Worm (Caenorhabditis elegans) whole organism, mixed stage, embryonic: ENCODE results near the gene hot-2.

Experiments
- ceh-39 ChIP-seq: fragments of 150-350 bp; optimal IDR thresholded peaks from 2 replicates; lab custom pipeline; 2014; ENCODE audit warnings: missing biosample characterization, missing genetic modification characterization
- ceh-43 ChIP-seq: fragments of 200-800 bp; sonication (Bioruptor generic); optimal IDR thresholded peaks from 2 replicates; lab custom pipeline; 2018; ENCODE audit warnings: mild to moderate bottlenecking, missing genetic modification characterization, moderate library complexity, missing compliant biosample characterization
- ces-1 ChIP-seq: fragments of 150-350 bp; optimal IDR thresholded peaks from 2 replicates; lab custom pipeline; 2014; ENCODE audit warnings: missing biosample characterization, missing genetic modification reagents, missing genetic modification characterization
- mep-1 ChIP-seq: fragments of 150-350 bp; optimal IDR thresholded peaks from 2 replicates; lab custom pipeline; 2017; ENCODE audit warnings: missing biosample characterization, missing genetic modification reagents, missing genetic modification characterization, inconsistent platforms
- mls-2 ChIP-seq: sonication (generic microtip); optimal IDR thresholded peaks from 2 replicates; lab custom pipeline; 2016; ENCODE audit warnings: mild to moderate bottlenecking, missing genetic modification characterization, moderate library complexity, missing compliant biosample characterization
- nhr-237 ChIP-seq: fragments of 150-350 bp; optimal IDR thresholded peaks from 2 replicates; lab custom pipeline; 2014; ENCODE audit warnings: missing biosample characterization, missing genetic modification characterization
- nhr-28 ChIP-seq: fragments of 150-350 bp; optimal IDR thresholded peaks from 2 replicates; lab custom pipeline; 2014; ENCODE audit warnings: missing biosample characterization, missing genetic modification characterization
- pha-4 ChIP-seq: fragments of 150-350 bp; optimal IDR thresholded peaks from 2 replicates; lab custom pipeline; 2018; ENCODE audit warnings: missing biosample characterization, missing genetic modification reagents, missing genetic modification characterization
- sem-2 ChIP-seq: fragments of 200-800 bp; sonication (Bioruptor generic); optimal IDR thresholded peaks from 2 replicates; lab custom pipeline; 2018; ENCODE audit warnings: mild to moderate bottlenecking, missing genetic modification characterization, missing compliant biosample characterization
- snpc-4 ChIP-seq: fragments of 150-350 bp; optimal IDR thresholded peaks from 2 replicates; lab custom pipeline; 2014; ENCODE audit warnings: missing biosample characterization, missing genetic modification characterization
- sptf-1 ChIP-seq: sonication (generic microtip); optimal IDR thresholded peaks from 2 replicates; lab custom pipeline; 2017; ENCODE audit warnings: mild to moderate bottlenecking, missing genetic modification characterization, moderate library complexity, missing compliant biosample characterization
- tbx-8 ChIP-seq: fragments of 200-800 bp; sonication (Bioruptor generic); optimal IDR thresholded peaks from 2 replicates; lab custom pipeline; 2018; ENCODE audit warnings: mild to moderate bottlenecking, missing genetic modification characterization, moderate library complexity, missing compliant biosample characterization
- unc-62 ChIP-seq: fragments of 150-350 bp; optimal IDR thresholded peaks from 2 replicates; lab custom pipeline; 2014; ENCODE audit warnings: missing biosample characterization, missing genetic modification reagents, missing genetic modification characterization
- ztf-11 ChIP-seq: fragments of 150-350 bp; optimal IDR thresholded peaks from 2 replicates; lab custom pipeline; 2014; ENCODE audit warnings: missing biosample characterization, missing genetic modification characterization

- TF ChIP-seq nhr-237 (tag; lab: Kevin White, UChicago) (peak; percentile 13), pha-4 (tag; lab: Kevin White, UChicago) (no peak), ces-1 (GFP tag; lab: Kevin White, UChicago) (peak; percentile 20), nhr-28 (tag; lab: Kevin White, UChicago) (no peak), ceh-43 (GFP tag; lab: Kevin White, UChicago) (peak; percentile 79), snpc-4 (tag; lab: Kevin White, UChicago) (no peak), tbx-8 (peak; percentile 62), unc-62 (peak; percentile 19), sem-2 (GFP tag; lab: Kevin White, UChicago) (peak; percentile 75), ztf-11 (tag; lab: Kevin White, UChicago) (no peak), mep-1 (tag; lab: Kevin White, UChicago) (no peak), mls-2 (tag; lab: Kevin White, UChicago) (peak; percentile 92), ceh-39 (no peak), sptf-1 (tag; lab: Kevin White, UChicago) (peak; percentile 89)
Measured at ce11 chrV:19125812-19126211, 48.7 kb upstream of the hot-2 start.
